Fruit fly (Drosophila melanogaster) whole organism, embryonic: Measurements from ENCODE around the gene CG46460.

ENCODE experiments used
- Asciz ChIP-seq: fragments of 200-800 bp; sonication (Bioruptor generic); optimal IDR thresholded peaks from 2 replicates; lab custom pipeline; 2017; ENCODE audit warnings: missing biosample characterization, mild to moderate bottlenecking, missing genetic modification characterization, missing genetic modification reagents
- B-H1 ChIP-seq: fragments of 200-800 bp; sonication (Bioruptor generic); IDR thresholded peaks from 3 replicates; pipeline ENCODE4 v1.3.6; 2022; ENCODE audit warnings: missing biosample characterization, missing genetic modification characterization
- Bdp1 ChIP-seq: fragments of 200-800 bp; sonication (Bioruptor generic); optimal IDR thresholded peaks from 3 replicates; lab custom pipeline; 2016; ENCODE audit warnings: missing biosample characterization, missing genetic modification characterization
- CG10321 ChIP-seq: fragments of 200-800 bp; sonication (Bioruptor generic); IDR thresholded peaks from 2 replicates; pipeline ENCODE4 v1.3.6; 2022; ENCODE audit warnings: missing biosample characterization, missing genetic modification characterization
- CG11696 ChIP-seq: fragments of 200-800 bp; sonication (Bioruptor generic); IDR thresholded peaks from 2 replicates; pipeline ENCODE4 v1.3.6; 2022; ENCODE audit warnings: missing biosample characterization, missing genetic modification characterization
- CG14667 ChIP-seq: fragments of 200-800 bp; sonication (Bioruptor generic); IDR thresholded peaks from 2 replicates; pipeline ENCODE4 v1.3.6; 2022; ENCODE audit warnings: missing biosample characterization, missing genetic modification characterization
- CG14710 ChIP-seq: fragments of 200-800 bp; sonication (Bioruptor generic); optimal IDR thresholded peaks from 3 replicates; lab custom pipeline; 2019; ENCODE audit warnings: missing biosample characterization, mild to moderate bottlenecking, missing genetic modification characterization, moderate library complexity
- CG15269 ChIP-seq: fragments of 200-800 bp; sonication (Bioruptor generic); optimal IDR thresholded peaks from 2 replicates; lab custom pipeline; 2018; ENCODE audit warnings: missing biosample characterization, mild to moderate bottlenecking, missing genetic modification characterization, moderate library complexity
- CG17328 ChIP-seq: fragments of 200-800 bp; sonication (Bioruptor generic); IDR thresholded peaks from 2 replicates; pipeline ENCODE4 v1.3.6; 2022; ENCODE audit warnings: missing biosample characterization, missing genetic modification characterization
- CG17612 ChIP-seq: fragments of 200-800 bp; sonication (Bioruptor generic); IDR thresholded peaks from 2 replicates; pipeline ENCODE4 v1.3.6; 2022; ENCODE audit warnings: missing biosample characterization, missing genetic modification characterization
- CG17829 ChIP-seq: fragments of 200-800 bp; optimal IDR thresholded peaks from 2 replicates; lab custom pipeline; 2019; ENCODE audit warnings: missing biosample characterization, mild to moderate bottlenecking, missing genetic modification characterization, moderate library complexity
- CG2199 ChIP-seq: fragments of 200-800 bp; sonication (Bioruptor generic); IDR thresholded peaks from 3 replicates; pipeline ENCODE4 v1.3.6; 2022; ENCODE audit warnings: missing biosample characterization, missing genetic modification characterization
- CG2202 ChIP-seq: fragments of 200-800 bp; sonication (Bioruptor generic); optimal IDR thresholded peaks from 2 replicates; lab custom pipeline; 2018; ENCODE audit warnings: missing biosample characterization, mild to moderate bottlenecking, missing genetic modification characterization
- CG2889 ChIP-seq: fragments of 200-800 bp; sonication (Bioruptor generic); IDR thresholded peaks from 3 replicates; pipeline ENCODE4 v1.3.6; 2022; ENCODE audit warnings: missing biosample characterization, missing genetic modification characterization
- CG3065 ChIP-seq: fragments of 200-800 bp; sonication (Bioruptor generic); optimal IDR thresholded peaks from 2 replicates; lab custom pipeline; 2016; ENCODE audit warnings: missing biosample characterization, missing genetic modification characterization
- CG33557 ChIP-seq: fragments of 200-800 bp; sonication (Bioruptor generic); optimal IDR thresholded peaks from 2 replicates; lab custom pipeline; 2019; ENCODE audit warnings: missing biosample characterization, mild to moderate bottlenecking, missing genetic modification characterization, moderate library complexity
- CG7963 ChIP-seq: fragments of 200-800 bp; sonication (Bioruptor generic); IDR thresholded peaks from 3 replicates; pipeline ENCODE4 v1.3.6; 2022; ENCODE audit warnings: missing biosample characterization, missing genetic modification characterization; ENCODE audit not compliant: partially characterized antibody
- CG8359 ChIP-seq: fragments of 200-800 bp; sonication (Bioruptor generic); optimal IDR thresholded peaks from 2 replicates; lab custom pipeline; 2017; ENCODE audit warnings: missing biosample characterization, mild to moderate bottlenecking, missing genetic modification characterization, borderline replicate concordance
- CG9215 ChIP-seq: fragments of 200-800 bp; sonication (Bioruptor generic); IDR thresholded peaks from 2 replicates; pipeline ENCODE4 v1.3.6; 2022; ENCODE audit warnings: missing biosample characterization, missing genetic modification characterization
- CG9727 ChIP-seq: fragments of 200-800 bp; sonication (Bioruptor generic); optimal IDR thresholded peaks from 3 replicates; lab custom pipeline; 2017; ENCODE audit warnings: missing biosample characterization, mild to moderate bottlenecking, missing genetic modification characterization
- CG9797 ChIP-seq: fragments of 200-800 bp; sonication (Bioruptor generic); optimal IDR thresholded peaks from 3 replicates; lab custom pipeline; 2018; ENCODE audit warnings: missing biosample characterization, mild to moderate bottlenecking, missing genetic modification characterization
- E2f2 ChIP-seq: fragments of 200-800 bp; sonication (Bioruptor generic); IDR thresholded peaks from 2 replicates; pipeline ENCODE4 v1.3.6; 2022; ENCODE audit warnings: missing biosample characterization, missing genetic modification characterization
- ERR ChIP-seq: fragments of 200-800 bp; sonication (Bioruptor generic); optimal IDR thresholded peaks from 2 replicates; lab custom pipeline; 2016; ENCODE audit warnings: missing biosample characterization, missing genetic modification characterization
- Ets97D ChIP-seq: fragments of 200-800 bp; sonication (Bioruptor generic); optimal IDR thresholded peaks from 3 replicates; lab custom pipeline; 2016; ENCODE audit warnings: missing biosample characterization, missing genetic modification characterization
- Fer3 ChIP-seq: fragments of 200-800 bp; sonication (Bioruptor generic); optimal IDR thresholded peaks from 2 replicates; lab custom pipeline; 2018; ENCODE audit warnings: missing biosample characterization, mild to moderate bottlenecking, missing genetic modification characterization, moderate library complexity
- HLH54F ChIP-seq: fragments of 200-800 bp; sonication (Bioruptor generic); optimal IDR thresholded peaks from 3 replicates; lab custom pipeline; 2016; ENCODE audit warnings: missing biosample characterization, missing genetic modification characterization
- HLHmδ ChIP-seq: fragments of 200-800 bp; sonication (Bioruptor generic); optimal IDR thresholded peaks from 2 replicates; lab custom pipeline; 2018; ENCODE audit warnings: missing biosample characterization, mild to moderate bottlenecking, missing genetic modification characterization, moderate library complexity
- Hey ChIP-seq: fragments of 200-800 bp; sonication (Bioruptor generic); optimal IDR thresholded peaks from 3 replicates; lab custom pipeline; 2018; ENCODE audit warnings: missing biosample characterization, mild to moderate bottlenecking, missing genetic modification characterization
- Mes4 ChIP-seq: fragments of 200-800 bp; sonication (Bioruptor generic); optimal IDR thresholded peaks from 2 replicates; lab custom pipeline; 2016; ENCODE audit warnings: missing biosample characterization, missing genetic modification characterization
- NC2α ChIP-seq: fragments of 200-800 bp; sonication (Bioruptor generic); optimal IDR thresholded peaks from 2 replicates; lab custom pipeline; 2016; ENCODE audit warnings: missing biosample characterization, missing genetic modification characterization
- Sox102F ChIP-seq: fragments of 200-800 bp; sonication (Bioruptor generic); optimal IDR thresholded peaks from 2 replicates; lab custom pipeline; 2018; ENCODE audit warnings: missing biosample characterization, mild to moderate bottlenecking, missing genetic modification characterization, moderate library complexity
- ara ChIP-seq: fragments of 200-800 bp; sonication (Bioruptor generic); IDR thresholded peaks from 2 replicates; pipeline ENCODE4 v1.3.6; 2022; ENCODE audit warnings: missing biosample characterization, missing genetic modification characterization
- cad ChIP-seq: fragments of >200 bp; optimal IDR thresholded peaks from 2 replicates; lab custom pipeline; 2017; ENCODE audit warnings: missing biosample characterization, missing genetic modification characterization
- cato ChIP-seq: fragments of 200-800 bp; sonication (Bioruptor generic); optimal IDR thresholded peaks from 2 replicates; lab custom pipeline; 2016; ENCODE audit warnings: missing biosample characterization, missing genetic modification characterization, borderline replicate concordance
- crc ChIP-seq: fragments of 200-800 bp; sonication (Bioruptor generic); optimal IDR thresholded peaks from 2 replicates; lab custom pipeline; 2016; ENCODE audit warnings: missing biosample characterization, missing genetic modification characterization
- croc ChIP-seq: fragments of 200-800 bp; sonication (Bioruptor generic); conservative IDR thresholded peaks from 3 replicates; pipeline ENCODE4 v1.3.6; 2022; ENCODE audit warnings: missing biosample characterization, missing genetic modification characterization
- exex ChIP-seq: fragments of 200-800 bp; sonication (Bioruptor generic); optimal IDR thresholded peaks from 4 replicates; lab custom pipeline; 2018; ENCODE audit warnings: missing biosample characterization, mild to moderate bottlenecking, missing genetic modification characterization, moderate library complexity
- eyg ChIP-seq: fragments of 200-800 bp; sonication (Bioruptor generic); optimal IDR thresholded peaks from 3 replicates; lab custom pipeline; 2016; ENCODE audit warnings: missing biosample characterization, missing genetic modification characterization
- grn ChIP-seq: fragments of 200-800 bp; sonication (Bioruptor generic); optimal IDR thresholded peaks from 3 replicates; lab custom pipeline; 2017; ENCODE audit warnings: missing biosample characterization, missing genetic modification characterization
- h ChIP-seq: fragments of >200 bp; optimal IDR thresholded peaks from 2 replicates; lab custom pipeline; 2017
- insv ChIP-seq, 2 experiments: fragments of 200-800 bp; sonication (Bioruptor generic); optimal IDR thresholded peaks; 3 replicates each; lab custom pipeline; 2016 to 2018; ENCODE audit warnings: missing biosample characterization in 2 of 2, missing genetic modification characterization in 2 of 2
- ken ChIP-seq: fragments of 200-800 bp; sonication (Bioruptor generic); IDR thresholded peaks from 3 replicates; pipeline ENCODE4 v1.3.6; 2022; ENCODE audit warnings: missing biosample characterization, missing genetic modification characterization
- klu ChIP-seq: fragments of 200-800 bp; sonication (Bioruptor generic); IDR thresholded peaks from 2 replicates; pipeline ENCODE4 v1.3.6; 2022; ENCODE audit warnings: missing biosample characterization, missing genetic modification characterization
- org-1 ChIP-seq: fragments of 200-800 bp; sonication (Bioruptor generic); optimal IDR thresholded peaks from 2 replicates; lab custom pipeline; 2017; ENCODE audit warnings: missing biosample characterization, missing genetic modification characterization
- psq ChIP-seq: fragments of 200-800 bp; sonication (Bioruptor generic); optimal IDR thresholded peaks from 2 replicates; lab custom pipeline; 2017; ENCODE audit warnings: missing biosample characterization, missing genetic modification characterization
- repo ChIP-seq: fragments of 200-800 bp; sonication (Bioruptor generic); optimal IDR thresholded peaks from 2 replicates; lab custom pipeline; 2016; ENCODE audit warnings: missing biosample characterization, missing genetic modification characterization
- salm ChIP-seq: fragments of 200-800 bp; sonication (Bioruptor generic); optimal IDR thresholded peaks from 2 replicates; lab custom pipeline; 2018; ENCODE audit warnings: missing biosample characterization, mild to moderate bottlenecking, missing genetic modification characterization
- sens-2 ChIP-seq: fragments of 200-800 bp; sonication (Bioruptor generic); IDR thresholded peaks from 2 replicates; pipeline ENCODE4 v1.3.6; 2022; ENCODE audit warnings: missing biosample characterization, missing genetic modification characterization
- slou ChIP-seq: fragments of 200-800 bp; sonication (Bioruptor generic); optimal IDR thresholded peaks from 3 replicates; lab custom pipeline; 2016; ENCODE audit warnings: missing biosample characterization, missing genetic modification characterization
- sug ChIP-seq: fragments of 200-800 bp; optimal IDR thresholded peaks from 2 replicates; lab custom pipeline; 2019; ENCODE audit warnings: missing biosample characterization, mild to moderate bottlenecking, missing genetic modification characterization, moderate library complexity
- twi ChIP-seq: fragments of 200-800 bp; optimal IDR thresholded peaks from 2 replicates; lab custom pipeline; 2019; ENCODE audit warnings: missing biosample characterization, mild to moderate bottlenecking, missing genetic modification characterization, moderate library complexity
- vvl ChIP-seq: fragments of 200-800 bp; sonication (Bioruptor generic); IDR thresholded peaks from 2 replicates; pipeline ENCODE4 v1.3.6; 2022; ENCODE audit warnings: missing biosample characterization, missing genetic modification characterization
- yki ChIP-seq: fragments of >200 bp; optimal IDR thresholded peaks from 3 replicates; lab custom pipeline; 2018

The CG46460 gene

dm6 chr3L:4231401-4232014, 4.4 kb upstream of the CG46460 start (continued):
- no peak for TF ChIP-seq h
- TF ChIP-seq Bdp1 (GFP tag; lab: Kevin White, UChicago): no peak
- no peak for TF ChIP-seq Sox102F (GFP tag; lab: Kevin White, UChicago)
- no peak for TF ChIP-seq CG17829 (tag; lab: Kevin White, UChicago)
- no peak for TF ChIP-seq yki (lab: Kevin White, UChicago)
- no peak for TF ChIP-seq CG11696 (GFP tag; lab: Robert Waterston, UW)
- no peak for TF ChIP-seq CG10321
- TF ChIP-seq insv (GFP tag; optimal IDR thresholded peaks at IDR 0.05; lab: Kevin White, UChicago): no peak
- TF ChIP-seq Ets97D (GFP tag; lab: Kevin White, UChicago): no peak
- no peak for TF ChIP-seq cato (GFP tag; lab: Kevin White, UChicago)
- TF ChIP-seq Asciz: no peak
- no peak for TF ChIP-seq CG3065 (GFP tag; lab: Kevin White, UChicago)
- TF ChIP-seq crc (GFP tag; lab: Kevin White, UChicago): no peak
- TF ChIP-seq eyg (GFP tag; lab: Kevin White, UChicago): no peak
- TF ChIP-seq psq (GFP tag; lab: Kevin White, UChicago): no peak
- no peak for TF ChIP-seq vvl (GFP tag; lab: Robert Waterston, UW)
- no peak for TF ChIP-seq CG15269 (tag; lab: Kevin White, UChicago)
- no peak for TF ChIP-seq CG17328 (GFP tag; lab: Robert Waterston, UW)
- TF ChIP-seq croc: no peak
- no peak for TF ChIP-seq CG9727 (GFP tag; lab: Kevin White, UChicago)
- no peak for TF ChIP-seq CG9797 (GFP tag; lab: Kevin White, UChicago)
- TF ChIP-seq CG14667 (GFP tag; lab: Robert Waterston, UW): no peak
- TF ChIP-seq CG8359 (GFP tag; lab: Kevin White, UChicago): no peak
- TF ChIP-seq CG7963: no peak
- TF ChIP-seq salm: no peak
- TF ChIP-seq Fer3 (tag; lab: Kevin White, UChicago): no peak
- TF ChIP-seq grn: peak; percentile 15
- TF ChIP-seq twi (tag; lab: Kevin White, UChicago): peak; percentile 71
- TF ChIP-seq exex: no peak
- TF ChIP-seq ken (GFP tag; lab: Robert Waterston, UW): no peak
- no peak for TF ChIP-seq org-1
- TF ChIP-seq slou (GFP tag; lab: Kevin White, UChicago): no peak
- peak; percentile 86 for TF ChIP-seq sug (tag; lab: Kevin White, UChicago)
- TF ChIP-seq CG2199 (GFP tag; lab: Robert Waterston, UW): peak; percentile 51; the same call in 1 of the 3 replicates
- no peak for TF ChIP-seq HLH54F (GFP tag; lab: Kevin White, UChicago)
- no peak for TF ChIP-seq HLHmδ (GFP tag; lab: Kevin White, UChicago)
- TF ChIP-seq CG2889 (GFP tag; lab: Robert Waterston, UW): no peak
- no peak for TF ChIP-seq sens-2 (GFP tag; lab: Robert Waterston, UW)
- TF ChIP-seq CG17612 (GFP tag; lab: Robert Waterston, UW): no peak
- no peak for TF ChIP-seq Mes4 (GFP tag; lab: Kevin White, UChicago)
- no peak for TF ChIP-seq ERR (GFP tag; lab: Kevin White, UChicago)
- no peak for TF ChIP-seq klu (GFP tag; lab: Robert Waterston, UW)
- TF ChIP-seq NC2α (GFP tag; lab: Kevin White, UChicago): no peak
- 0 out of 2 replicates have a peak, but pooled peaks have one; percentile 5 for TF ChIP-seq ara
- TF ChIP-seq CG9215 (GFP tag; lab: Robert Waterston, UW): no peak
- no peak for TF ChIP-seq CG2202 (tag; lab: Kevin White, UChicago)
- no peak for TF ChIP-seq repo (GFP tag; lab: Kevin White, UChicago)
- no peak for TF ChIP-seq CG33557 (GFP tag; lab: Kevin White, UChicago)
- TF ChIP-seq B-H1: no peak
- TF ChIP-seq CG14710 (tag; lab: Kevin White, UChicago): no peak
- TF ChIP-seq Hey (tag; lab: Kevin White, UChicago): no peak
- no peak for TF ChIP-seq E2f2 (GFP tag; lab: Robert Waterston, UW)
- TF ChIP-seq cad (GFP tag; lab: Kevin White, UChicago): no peak
